Worm (Caenorhabditis elegans) whole organism, L4/young adult: ENCODE results near the gene exc-7.

Experiments
- W03F9.2 ChIP-seq: fragments of 150-350 bp; optimal IDR thresholded peaks from 2 replicates; lab custom pipeline; 2014; ENCODE audit warnings: missing biosample characterization, missing genetic modification characterization
- dao-5 ChIP-seq: sonication (generic microtip); optimal IDR thresholded peaks from 2 replicates; lab custom pipeline; 2016; ENCODE audit warnings: missing genotype, missing genetic modification characterization, moderate library complexity, missing compliant biosample characterization
- him-1 ChIP-seq: sonication (generic microtip); optimal IDR thresholded peaks from 2 replicates; lab custom pipeline; 2016; ENCODE audit warnings: missing genotype, missing genetic modification reagents, missing genetic modification characterization, missing compliant biosample characterization

DNA sequence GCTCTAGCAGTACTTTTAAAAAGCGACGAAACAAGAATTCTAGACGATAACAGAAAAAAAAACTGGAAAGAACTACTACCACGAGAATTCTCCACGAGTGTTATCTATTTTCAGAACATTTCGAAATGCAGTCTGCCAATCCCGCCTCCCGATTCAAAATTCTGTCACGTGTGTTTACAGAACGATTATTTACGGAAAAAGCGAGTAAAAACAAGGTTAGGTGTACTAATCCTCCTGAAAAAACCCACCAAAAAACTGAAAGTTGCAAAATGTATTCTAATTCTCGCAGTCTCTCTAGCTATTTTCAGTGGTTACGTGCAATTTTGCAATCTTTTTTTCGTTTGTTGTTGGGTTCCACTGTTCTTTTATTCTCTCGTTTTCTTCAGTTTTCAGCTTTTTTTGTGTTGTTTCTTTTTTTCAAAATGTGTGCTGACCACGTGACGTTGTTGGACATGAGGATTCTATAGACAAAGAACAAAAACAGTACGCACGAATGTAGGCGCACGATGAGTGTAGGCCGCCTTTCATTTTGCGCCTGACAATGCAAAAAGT is 30.8 kb downstream of the exc-7 start:
- TF ChIP-seq him-1 (tag; lab: Kevin White, UChicago) (no peak), W03F9.2 (tag; lab: Kevin White, UChicago) (no peak), dao-5 (tag; lab: Kevin White, UChicago) (no peak)
